Fruit fly (Drosophila melanogaster): Measurements from ENCODE around the gene COX8.

COX8 gene

dm6 chr3L:21515823-21516715, 23.2 kb downstream of the COX8 start, which contains the start of the genes SAK and Cdk12 (continued):
- 0 out of 2 replicates have a peak, but pooled peaks have one; percentile 43 for TF ChIP-seq CG4360 (GFP tag; IDR thresholded peaks at IDR 0.05)
- no peak for TF ChIP-seq Hmx (GFP tag; optimal IDR thresholded peaks at IDR 0.05)
- peak; percentile 71; the same call in 1 of the 2 replicates for TF ChIP-seq CG10366 (GFP tag; IDR thresholded peaks at IDR 0.05)
- TF ChIP-seq CG30403 (GFP tag; optimal IDR thresholded peaks at IDR 0.05) = peak; percentile 92
- TF ChIP-seq Sry-δ (GFP tag; optimal IDR thresholded peaks at IDR 0.05) = peak; percentile 69
- TF ChIP-seq trem (tag; optimal IDR thresholded peaks at IDR 0.05) = peak; percentile 78
- peak; percentile 82 for TF ChIP-seq slou (GFP tag; optimal IDR thresholded peaks at IDR 0.05)
- 0 out of 3 replicates have a peak, but pooled peaks have one; percentile 32 for TF ChIP-seq CG7963 (GFP tag; IDR thresholded peaks at IDR 0.05; ENCODE audit: partially characterized antibody)
- TF ChIP-seq CG3281 (GFP tag; optimal IDR thresholded peaks at IDR 0.05) = peak; percentile 89
- TF ChIP-seq vfl (GFP tag; optimal IDR thresholded peaks at IDR 0.05) = peak; percentile 11
- peak; percentile 37 for TF ChIP-seq CG9797 (GFP tag; optimal IDR thresholded peaks at IDR 0.05)
- TF ChIP-seq hbn (GFP tag; IDR thresholded peaks at IDR 0.05; ENCODE audit: partially characterized antibody) = no peak
- TF ChIP-seq ac (GFP tag; optimal IDR thresholded peaks at IDR 0.05) = peak; percentile 5
- peak; percentile 77 for TF ChIP-seq Elba2 (GFP tag; optimal IDR thresholded peaks at IDR 0.05)
- peak; percentile 71 for TF ChIP-seq Dip3 (GFP tag; optimal IDR thresholded peaks at IDR 0.05)
- peak; percentile 82 for TF ChIP-seq CG8290 (GFP tag; optimal IDR thresholded peaks at IDR 0.05)
- TF ChIP-seq CG8290 (tag; optimal IDR thresholded peaks at IDR 0.05) = peak; percentile 58 to 62
- no peak for TF ChIP-seq pita (GFP tag; optimal IDR thresholded peaks at IDR 0.05)
- peak; percentile 22 for TF ChIP-seq CG31365 (tag; optimal IDR thresholded peaks at IDR 0.05)
- TF ChIP-seq CG18476 (GFP tag; optimal IDR thresholded peaks at IDR 0.05) = peak; percentile 79
- TF ChIP-seq Aef1 (GFP tag; IDR thresholded peaks at IDR 0.05) = peak; percentile 79
- TF ChIP-seq CkIIα-i1 (GFP tag; IDR thresholded peaks at IDR 0.05) = no peak
- TF ChIP-seq Dref (GFP tag; IDR thresholded peaks at IDR 0.05) = peak; percentile 50
- TF ChIP-seq CG17912 (GFP tag; optimal IDR thresholded peaks at IDR 0.05) = peak; percentile 44
- TF ChIP-seq YL-1 (GFP tag; optimal IDR thresholded peaks at IDR 0.05) = peak; percentile 69
- TF ChIP-seq Kr (GFP tag; optimal IDR thresholded peaks at IDR 0.05) = no peak
- peak; percentile 66 for TF ChIP-seq HLH3B (GFP tag; IDR thresholded peaks at IDR 0.05)
- peak; percentile 90 for TF ChIP-seq CG9932 (GFP tag; IDR thresholded peaks at IDR 0.05)
- TF ChIP-seq D19B (GFP tag; optimal IDR thresholded peaks at IDR 0.05) = peak; percentile 74
- TF ChIP-seq MESR4 (GFP tag; optimal IDR thresholded peaks at IDR 0.05) = peak; percentile 89
- no peak; the same call in 1 of the 2 replicates for TF ChIP-seq Dip2 (GFP tag; IDR thresholded peaks at IDR 0.05)
- TF ChIP-seq CG12769 (tag; optimal IDR thresholded peaks at IDR 0.05) = peak; percentile 72
- TF ChIP-seq br (optimal IDR thresholded peaks at IDR 0.05) = no peak
- TF ChIP-seq Dbx (GFP tag; IDR thresholded peaks at IDR 0.05) = peak; percentile 84
- peak in 1 of 2 experiments; percentile 78 for TF ChIP-seq eve (GFP tag; optimal IDR thresholded peaks at IDR 0.05)
- TF ChIP-seq Camta (GFP tag; optimal IDR thresholded peaks at IDR 0.05) = peak; percentile 48
- TF ChIP-seq Six4 (GFP tag; optimal IDR thresholded peaks at IDR 0.05) = peak; percentile 80
- TF ChIP-seq CG12744 (GFP tag; optimal IDR thresholded peaks at IDR 0.05) = no peak
- TF ChIP-seq Taf1 (GFP tag; IDR thresholded peaks at IDR 0.05) = peak; percentile 77; the same call in 1 of the 2 replicates
- peak; percentile 57 for TF ChIP-seq CG34376 (GFP tag; optimal IDR thresholded peaks at IDR 0.05)
- peak; percentile 97 for TF ChIP-seq ssp (GFP tag; IDR thresholded peaks at IDR 0.05)
- TF ChIP-seq CG7839 (tag; optimal IDR thresholded peaks at IDR 0.05) = peak; percentile 88
- peak; percentile 89 for TF ChIP-seq CG30020 (tag; optimal IDR thresholded peaks at IDR 0.05)
- TF ChIP-seq CG18262 (tag; optimal IDR thresholded peaks at IDR 0.05) = peak; percentile 89
- peak; percentile 74 for TF ChIP-seq HLH54F (GFP tag; optimal IDR thresholded peaks at IDR 0.05)
- peak; percentile 87 for TF ChIP-seq CG4328 (GFP tag; optimal IDR thresholded peaks at IDR 0.05)
- TF ChIP-seq CG42726 (GFP tag; IDR thresholded peaks at IDR 0.05; ENCODE audit: partially characterized antibody) = no peak
- no peak for TF ChIP-seq HmgD (GFP tag; optimal IDR thresholded peaks at IDR 0.05)
- peak; percentile 86 for TF ChIP-seq Dek (tag; optimal IDR thresholded peaks at IDR 0.05)

Data from whole organism, embryonic.